Worm (Caenorhabditis elegans): ENCODE data around the gene srb-16.

DNA sequence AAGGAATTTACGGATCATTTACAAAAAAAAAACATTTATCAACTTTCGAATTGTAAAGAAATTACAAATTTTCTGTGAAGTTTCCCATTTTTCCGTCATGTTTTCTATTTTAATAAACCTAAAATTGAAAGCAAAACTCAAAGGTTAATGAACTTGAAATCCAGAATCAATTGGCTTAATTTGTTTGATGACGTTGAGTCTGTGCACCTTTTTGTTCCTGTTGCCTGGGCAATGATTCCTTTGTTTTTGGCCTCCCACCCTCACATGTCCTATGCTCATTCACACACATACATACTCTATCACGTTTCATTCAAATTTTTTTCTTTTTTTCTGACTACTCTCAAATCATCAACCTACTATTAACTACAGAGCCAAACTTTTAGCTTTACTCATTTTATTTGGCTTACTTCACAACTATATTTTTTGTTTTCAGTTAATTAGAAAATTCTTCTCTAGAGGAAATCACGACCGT lies 14.4 kb downstream of the srb-16 start, which contains the start of gene F58A6.2:
- TF ChIP-seq ets-4 (GFP tag; optimal IDR thresholded peaks at IDR 0.05) (no peak), dpl-1 (GFP tag; optimal IDR thresholded peaks at IDR 0.05) (no peak), bed-1 (GFP tag; IDR thresholded peaks at IDR 0.05) (no peak), C06A6.2 (GFP tag; conservative IDR thresholded peaks at IDR 0.05) (no peak), snpc-4 (GFP tag; optimal IDR thresholded peaks at IDR 0.05) (no peak), snpc-4 (tag; optimal IDR thresholded peaks at IDR 0.05) (no peak), akir-1 (GFP tag; optimal IDR thresholded peaks at IDR 0.05) (no peak), efl-1 (GFP tag; optimal IDR thresholded peaks at IDR 0.05) (no peak), lsy-27 (tag; optimal IDR thresholded peaks at IDR 0.05; ENCODE audit: borderline replicate concordance, insufficient read depth) (no peak), unc-62 (GFP tag; optimal IDR thresholded peaks at IDR 0.05) (no peak), ztf-25 (GFP tag; IDR thresholded peaks at IDR 0.05) (no peak), ceh-40 (GFP tag; IDR thresholded peaks at IDR 0.05) (no peak), hlh-26 (GFP tag; conservative IDR thresholded peaks at IDR 0.05) (no peak)
